Worm (Caenorhabditis elegans) whole organism, L1 larva: ENCODE data around the gene C03G6.6.

Source experiments
- C16A3.4 ChIP-seq: fragments of 150-350 bp; optimal IDR thresholded peaks from 2 replicates; lab custom pipeline; 2014; ENCODE audit warnings: missing biosample characterization, missing genetic modification characterization
- C34B4.2 ChIP-seq: sonication (generic microtip); optimal IDR thresholded peaks from 2 replicates; lab custom pipeline; 2017; ENCODE audit warnings: mild to moderate bottlenecking, missing genetic modification characterization, missing compliant biosample characterization
- F16B12.6 ChIP-seq: fragments of 150-350 bp; optimal IDR thresholded peaks from 2 replicates; lab custom pipeline; 2014; ENCODE audit warnings: missing biosample characterization, missing genetic modification characterization
- Y116A8C.19 ChIP-seq: sonication (generic microtip); optimal IDR thresholded peaks from 2 replicates; lab custom pipeline; 2016; ENCODE audit warnings: missing compliant biosample characterization, missing genetic modification characterization, borderline replicate concordance
- aha-1 ChIP-seq: fragments of 150-350 bp; optimal IDR thresholded peaks from 2 replicates; lab custom pipeline; 2014; ENCODE audit warnings: missing biosample characterization, missing genetic modification characterization
- aly-2 ChIP-seq: fragments of 150-350 bp; optimal IDR thresholded peaks from 2 replicates; lab custom pipeline; 2014; ENCODE audit warnings: missing biosample characterization, missing genetic modification characterization
- ama-1 ChIP-seq: fragments of 150-350 bp; optimal IDR thresholded peaks from 2 replicates; lab custom pipeline; 2014
- blmp-1 ChIP-seq: fragments of 150-350 bp; optimal IDR thresholded peaks from 2 replicates; lab custom pipeline; 2014; ENCODE audit warnings: missing biosample characterization, missing genetic modification characterization
- ceh-82 ChIP-seq, 3 experiments: fragments of 150-350 bp in 1 of 3; sonication (generic microtip) in 2 of 3; optimal IDR thresholded peaks; 2 replicates each; lab custom pipeline; 2014 to 2017; ENCODE audit warnings: missing biosample characterization in 3 of 3, missing genetic modification characterization in 3 of 3
- dpl-1 ChIP-seq, 3 experiments: fragments of 150-350 bp in 2 of 3; sonication (generic microtip) in 1 of 3; optimal IDR thresholded peaks; 2 replicates each; lab custom pipeline; 2014 to 2017; ENCODE audit warnings: missing biosample characterization in 3 of 3, missing genetic modification characterization in 3 of 3, missing genetic modification reagents in 3 of 3
- dsc-1 ChIP-seq: sonication (generic microtip); optimal IDR thresholded peaks from 2 replicates; lab custom pipeline; 2016; ENCODE audit warnings: mild to moderate bottlenecking, missing genetic modification characterization, missing compliant biosample characterization
- efl-1 ChIP-seq, 4 experiments: fragments of 150-350 bp; optimal IDR thresholded peaks in 3 of 4; peaks in 1 of 4; 1 replicate in 1 of 4; 2 replicates in 3 of 4; lab custom pipeline; 2014; ENCODE audit warnings: missing biosample characterization in 2 of 4, missing genetic modification characterization in 2 of 4, missing genetic modification reagents in 2 of 4
- efl-3 ChIP-seq: fragments of 200-800 bp; sonication (Bioruptor generic); optimal IDR thresholded peaks from 2 replicates; lab custom pipeline; 2018; ENCODE audit warnings: mild to moderate bottlenecking, missing genetic modification characterization, missing compliant biosample characterization
- egl-27 ChIP-seq, 2 experiments: fragments of 150-350 bp in 1 of 2; sonication (generic microtip); optimal IDR thresholded peaks; 3 replicates each; lab custom pipeline; 2017 to 2018; ENCODE audit warnings: missing biosample characterization in 2 of 2, missing genetic modification characterization in 2 of 2, missing genetic modification reagents in 2 of 2
- elt-3 ChIP-seq, 6 experiments: fragments of 150-350 bp in 1 of 6; sonication (generic microtip); optimal IDR thresholded peaks; 2 replicates each; lab custom pipeline; 2017 to 2018; ENCODE audit warnings: missing biosample characterization in 6 of 6, missing genetic modification characterization in 6 of 6, inconsistent platforms in 1 of 6
- ets-5 ChIP-seq: fragments of 200-800 bp; sonication (Bioruptor generic); IDR thresholded peaks from 2 replicates; pipeline ENCODE4 v1.3.6; 2022; ENCODE audit warnings: missing genetic modification characterization, missing compliant biosample characterization
- fos-1 ChIP-seq: fragments of 150-350 bp; optimal IDR thresholded peaks from 2 replicates; lab custom pipeline; 2014; ENCODE audit warnings: missing biosample characterization, missing genetic modification characterization
- grh-1 ChIP-seq: fragments of 200-800 bp; sonication (Bioruptor generic); IDR thresholded peaks from 2 replicates; pipeline ENCODE4 v1.3.6; 2022; ENCODE audit warnings: missing genetic modification reagents, missing genetic modification characterization, missing compliant biosample characterization
- hlh-4 ChIP-seq: sonication (generic microtip); optimal IDR thresholded peaks from 2 replicates; lab custom pipeline; 2016; ENCODE audit warnings: mild to moderate bottlenecking, missing genetic modification characterization, missing compliant biosample characterization
- hpl-2 ChIP-seq: fragments of 150-350 bp; optimal IDR thresholded peaks from 2 replicates; lab custom pipeline; 2014; ENCODE audit warnings: missing biosample characterization, missing genetic modification reagents, missing genetic modification characterization
- irx-1 ChIP-seq: sonication (generic microtip); optimal IDR thresholded peaks from 2 replicates; lab custom pipeline; 2016; ENCODE audit warnings: missing genetic modification characterization, missing compliant biosample characterization
- isw-1 ChIP-seq: fragments of 200-800 bp; sonication (Bioruptor generic); IDR thresholded peaks from 2 replicates; pipeline ENCODE4 v1.3.6; 2022; ENCODE audit warnings: missing genetic modification characterization, missing compliant biosample characterization
- jun-1 ChIP-seq: fragments of 150-350 bp; optimal IDR thresholded peaks from 2 replicates; lab custom pipeline; 2014; ENCODE audit warnings: missing biosample characterization, missing genetic modification reagents, missing genetic modification characterization
- lin-15B ChIP-seq: fragments of 150-350 bp; sonication (generic microtip); optimal IDR thresholded peaks from 3 replicates; lab custom pipeline; 2014; ENCODE audit warnings: missing biosample characterization, missing genetic modification characterization
- lir-3 ChIP-seq: sonication (generic microtip); optimal IDR thresholded peaks from 2 replicates; lab custom pipeline; 2016; ENCODE audit warnings: mild to moderate bottlenecking, missing genetic modification characterization, moderate library complexity, missing compliant biosample characterization; ENCODE audit not compliant: poor library complexity
- nhr-11 ChIP-seq: fragments of 150-350 bp; optimal IDR thresholded peaks from 2 replicates; lab custom pipeline; 2014; ENCODE audit warnings: missing biosample characterization, missing genetic modification characterization
- nhr-12 ChIP-seq: sonication (generic microtip); optimal IDR thresholded peaks from 2 replicates; lab custom pipeline; 2017; ENCODE audit warnings: missing biosample characterization, missing genetic modification characterization
- nhr-19 ChIP-seq: fragments of 200-800 bp; sonication (Bioruptor generic); conservative IDR thresholded peaks from 2 replicates; pipeline ENCODE4 v1.3.6; 2022; ENCODE audit warnings: missing genetic modification characterization, missing compliant biosample characterization
- nhr-20 ChIP-seq: sonication (generic microtip); optimal IDR thresholded peaks from 2 replicates; lab custom pipeline; 2016; ENCODE audit warnings: mild to moderate bottlenecking, missing genetic modification characterization, missing compliant biosample characterization
- nhr-237 ChIP-seq: fragments of 150-350 bp; optimal IDR thresholded peaks from 2 replicates; lab custom pipeline; 2014; ENCODE audit warnings: missing biosample characterization, missing genetic modification characterization
- nhr-28 ChIP-seq: fragments of 150-350 bp; optimal IDR thresholded peaks from 2 replicates; lab custom pipeline; 2014; ENCODE audit warnings: missing biosample characterization, missing genetic modification characterization
- nhr-76 ChIP-seq: sonication (generic microtip); optimal IDR thresholded peaks from 2 replicates; lab custom pipeline; 2017; ENCODE audit warnings: missing biosample characterization, missing genetic modification characterization
- nhr-77 ChIP-seq: fragments of 150-350 bp; optimal IDR thresholded peaks from 2 replicates; lab custom pipeline; 2014; ENCODE audit warnings: missing biosample characterization, missing genetic modification characterization
- pag-3 ChIP-seq: sonication (generic microtip); optimal IDR thresholded peaks from 2 replicates; lab custom pipeline; 2017; ENCODE audit warnings: missing genetic modification characterization, mild to moderate bottlenecking, missing compliant biosample characterization, antibody characterized with exemption, borderline replicate concordance; ENCODE audit not compliant: insufficient read depth
- snu-23 ChIP-seq: sonication (generic microtip); optimal IDR thresholded peaks from 2 replicates; lab custom pipeline; 2016; ENCODE audit warnings: missing genetic modification characterization, missing compliant biosample characterization
- sox-4 ChIP-seq: sonication (generic microtip); optimal IDR thresholded peaks from 2 replicates; lab custom pipeline; 2016; ENCODE audit warnings: missing genetic modification characterization, missing compliant biosample characterization
- sptf-1 ChIP-seq: fragments of 150-350 bp; optimal IDR thresholded peaks from 2 replicates; lab custom pipeline; 2014; ENCODE audit warnings: missing biosample characterization, missing genetic modification characterization
- tbx-2 ChIP-seq: sonication (generic microtip); optimal IDR thresholded peaks from 2 replicates; lab custom pipeline; 2016; ENCODE audit warnings: missing genetic modification characterization, missing compliant biosample characterization
- unc-130 ChIP-seq: fragments of 150-350 bp; optimal IDR thresholded peaks from 2 replicates; lab custom pipeline; 2017; ENCODE audit warnings: missing biosample characterization, missing genetic modification characterization, inconsistent platforms
- unc-30 ChIP-seq: sonication (generic microtip); optimal IDR thresholded peaks from 2 replicates; lab custom pipeline; 2017; ENCODE audit warnings: missing biosample characterization, missing genetic modification characterization
- unc-62 ChIP-seq: fragments of 150-350 bp; optimal IDR thresholded peaks from 2 replicates; lab custom pipeline; 2014; ENCODE audit warnings: missing biosample characterization, missing genetic modification reagents, missing genetic modification characterization
- vab-15 ChIP-seq: sonication (generic microtip); optimal IDR thresholded peaks from 2 replicates; lab custom pipeline; 2017; ENCODE audit warnings: missing genotype, mild to moderate bottlenecking, missing genetic modification characterization, missing compliant biosample characterization
- ztf-11 ChIP-seq, 2 experiments: sonication (generic microtip); optimal IDR thresholded peaks; 2 replicates each; lab custom pipeline; 2016 to 2017; ENCODE audit warnings: missing genetic modification characterization in 2 of 2, missing biosample characterization in 1 of 2, missing compliant biosample characterization in 1 of 2

C03G6.6 gene

DNA sequence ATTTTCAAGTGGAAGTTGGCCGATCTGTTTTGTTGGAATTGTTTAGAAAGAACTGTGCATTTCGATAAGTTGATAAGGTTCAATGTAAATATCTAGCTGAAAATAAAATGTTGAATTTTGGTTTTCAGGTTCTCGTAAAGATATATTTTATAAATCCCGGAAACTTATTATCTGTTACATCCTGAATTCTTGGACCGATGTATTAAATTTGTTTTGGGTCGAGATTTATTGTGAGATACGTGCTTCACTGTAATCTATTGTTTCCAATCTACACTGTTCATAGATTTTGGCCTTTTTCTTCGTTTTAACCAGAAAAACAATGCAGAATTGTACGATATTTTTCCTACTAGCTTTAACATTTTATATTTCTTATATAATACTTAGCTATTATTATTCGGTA is at the start of gene C03G6.6:
Gene C03G6.6 (plus strand): TSS at position 301 of the 400 bp plus-strand sequence.
- TF ChIP-seq isw-1 (GFP tag; lab: Robert Waterston, UW) (no peak), snu-23 (no peak), nhr-19 (GFP tag; lab: Robert Waterston, UW) (no peak), nhr-20 (no peak), lir-3 (tag; lab: Kevin White, UChicago) (no peak), efl-3 (no peak), unc-62 (GFP tag; lab: Kevin White, UChicago) (no peak)
- TF ChIP-seq, all 84 proteins: peak for 0

DNA sequence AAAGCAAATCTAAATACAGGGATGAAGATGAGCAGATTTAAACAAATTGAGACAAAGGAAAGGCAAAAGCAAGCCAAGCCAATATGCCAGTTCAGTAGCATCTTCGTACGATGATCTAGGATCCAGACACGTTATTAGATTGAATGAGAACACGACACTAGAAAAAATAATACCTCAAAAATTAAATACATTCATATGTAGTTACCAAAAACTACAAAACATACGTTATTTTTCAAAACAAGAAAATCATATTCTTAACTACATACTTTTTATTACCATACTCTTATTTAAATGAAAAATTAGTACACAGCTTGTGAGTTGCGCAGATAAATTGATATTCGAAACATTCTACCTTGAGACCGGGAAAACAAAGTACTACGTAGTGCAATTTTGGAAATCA is 44.0 kb upstream of the C03G6.6 start, which contains the start of gene srx-6:
Gene srx-6 (minus strand): TSS at position 101 of the 400 bp plus-strand sequence.
- TF ChIP-seq sptf-1 (no peak), blmp-1 (no peak), egl-27 (tag; optimal IDR thresholded peaks at IDR 0.05; lab: Kevin White, UChicago) (no peak), hlh-4 (tag; lab: Kevin White, UChicago) (no peak), fos-1 (tag; lab: Kevin White, UChicago) (no peak), vab-15 (no peak), nhr-77 (no peak), isw-1 (GFP tag; lab: Robert Waterston, UW) (no peak)

DNA sequence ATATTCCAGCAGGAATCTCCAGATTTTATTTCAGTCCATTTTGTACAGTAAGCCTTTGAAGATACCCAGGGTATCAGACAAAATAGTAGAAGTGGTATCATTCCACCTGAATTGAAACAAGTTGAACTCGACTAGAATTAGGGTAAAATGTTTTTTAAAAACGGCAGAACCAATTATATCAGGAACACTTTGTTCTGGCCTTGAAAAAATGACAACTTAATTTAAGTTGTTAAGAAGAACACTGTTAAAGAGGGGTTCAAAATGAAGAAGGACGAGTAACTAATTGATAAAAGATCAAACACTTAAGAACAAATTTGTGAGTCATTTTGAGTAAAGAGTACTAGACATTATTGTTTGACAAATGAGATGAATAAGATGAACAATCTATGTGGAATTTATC is 36.3 kb upstream of the C03G6.6 start, which contains the start of gene lmd-4:
Gene lmd-4 (minus strand): TSS at position 101 of the 400 bp plus-strand sequence.
- TF ChIP-seq efl-1 (optimal IDR thresholded peaks at IDR 0.05; lab: Kevin White, UChicago): no peak
- TF ChIP-seq efl-1 (GFP tag; optimal IDR thresholded peaks at IDR 0.05 in 1 of 2; lab: Kevin White, UChicago): peak in 1 of 2 experiments; percentile 17
- no peak for TF ChIP-seq F16B12.6

- TF ChIP-seq C16A3.4 (tag; lab: Kevin White, UChicago) (no peak), elt-3 (tag; optimal IDR thresholded peaks at IDR 0.05; lab: Kevin White, UChicago) (no peak), nhr-20 (no peak), nhr-11 (tag; lab: Kevin White, UChicago) (no peak)
Observed at ce11 chrV:7321915-7322314, 35.3 kb upstream of the C03G6.6 start, which contains the start of gene F10G2.10. TSS of gene F10G2.10 (plus strand) at chrV:7322215.

ce11 chrV:7325285-7325684 is 31.9 kb upstream of the C03G6.6 start, which contains the start of gene srx-92:
TSS of gene srx-92 (minus strand) at chrV:7325385.
- no peak for TF ChIP-seq dpl-1 (GFP tag; optimal IDR thresholded peaks at IDR 0.05; lab: Kevin White, UChicago)
- TF ChIP-seq ceh-82 (tag; optimal IDR thresholded peaks at IDR 0.05; lab: Kevin White, UChicago): no peak
- TF ChIP-seq unc-30 (tag; lab: Kevin White, UChicago): no peak
- TF ChIP-seq lin-15B: no peak
- no peak for TF ChIP-seq nhr-237 (tag; lab: Kevin White, UChicago)
- TF ChIP-seq hpl-2: no peak
- TF ChIP-seq nhr-28 (tag; lab: Kevin White, UChicago): no peak
- no peak for TF ChIP-seq unc-130
- no peak for TF ChIP-seq nhr-12 (tag; lab: Kevin White, UChicago)
- no peak for TF ChIP-seq hlh-4 (tag; lab: Kevin White, UChicago)
- no peak for TF ChIP-seq pag-3 (tag; lab: Kevin White, UChicago)
- no peak for TF ChIP-seq grh-1 (GFP tag; lab: Robert Waterston, UW)
- TF ChIP-seq, all 84 proteins: peak for 0

- TF ChIP-seq ztf-11 (tag; optimal IDR thresholded peaks at IDR 0.05; lab: Kevin White, UChicago) (no peak), C34B4.2 (no peak), jun-1 (tag; lab: Kevin White, UChicago) (no peak), grh-1 (GFP tag; lab: Robert Waterston, UW) (no peak), dsc-1 (tag; lab: Kevin White, UChicago) (no peak), aly-2 (tag; lab: Kevin White, UChicago) (no peak), efl-3 (no peak), nhr-11 (tag; lab: Kevin White, UChicago) (no peak), tbx-2 (tag; lab: Kevin White, UChicago) (no peak), nhr-76 (no peak), isw-1 (GFP tag; lab: Robert Waterston, UW) (no peak), ama-1 (no peak), irx-1 (no peak), Y116A8C.19 (tag; lab: Kevin White, UChicago) (no peak), ceh-82 (tag; optimal IDR thresholded peaks at IDR 0.05; lab: Kevin White, UChicago) (no peak), unc-130 (no peak), aha-1 (no peak), sox-4 (tag; lab: Kevin White, UChicago) (no peak), nhr-77 (no peak), ets-5 (no peak)
- TF ChIP-seq, all 84 proteins: peak for 0
Observed at ce11 chrV:7326928-7327327, 30.3 kb upstream of the C03G6.6 start, which contains the start of gene F10G2.4. TSS of gene F10G2.4 (plus strand) at chrV:7327228.
